Fruit fly (Drosophila melanogaster) whole organism: ENCODE data around the gene CG5937.

ENCODE experiments used
- CG8478 ChIP-seq: fragments of >200 bp; optimal IDR thresholded peaks from 2 replicates; lab custom pipeline; 2018; ENCODE audit warnings: inconsistent platforms
- Dll ChIP-seq: fragments of >200 bp; optimal IDR thresholded peaks from 2 replicates; lab custom pipeline; 2017
- EcR ChIP-seq, 2 experiments: fragments of >200 bp; optimal IDR thresholded peaks; 2 replicates each; lab custom pipeline; 2017; ENCODE audit warnings: missing biosample characterization in 2 of 2, missing genetic modification characterization in 2 of 2, missing genetic modification reagents in 2 of 2
- pan ChIP-seq: fragments of >200 bp; optimal IDR thresholded peaks from 2 replicates; lab custom pipeline; 2017
- psq ChIP-seq: fragments of >200 bp; optimal IDR thresholded peaks from 2 replicates; lab custom pipeline; 2017

dm6 chrX:6077686-6078085 is 37.9 kb downstream of the CG5937 start, which contains the start of gene CG4666:
- TF ChIP-seq EcR (GFP tag; optimal IDR thresholded peaks at IDR 0.05; lab: Kevin White, UChicago): no peak
- TF ChIP-seq pan: no peak
- no peak for TF ChIP-seq Dll (lab: Kevin White, UChicago)
- TF ChIP-seq CG8478 (lab: Kevin White, UChicago): no peak
- TF ChIP-seq psq (lab: Kevin White, UChicago): no peak
